Fruit fly (Drosophila melanogaster): ENCODE data around the gene CG8032.

- TF ChIP-seq CTCF (optimal IDR thresholded peaks at IDR 0.05) (no peak), CG8478 (optimal IDR thresholded peaks at IDR 0.05) (no peak)
Observed at dm6 chr3R:8660661-8661060, 3.3 kb upstream of the CG8032 start, which contains the start of gene bel.

Measured in S2 (cell line).